Worm (Caenorhabditis elegans) whole organism, L1 larva: ENCODE measurements around the gene grl-5.

ENCODE experiments used
- F16B12.6 ChIP-seq: fragments of 150-350 bp; optimal IDR thresholded peaks from 2 replicates; lab custom pipeline; 2014; ENCODE audit warnings: missing biosample characterization, missing genetic modification characterization
- Y116A8C.19 ChIP-seq: sonication (generic microtip); optimal IDR thresholded peaks from 2 replicates; lab custom pipeline; 2016; ENCODE audit warnings: missing compliant biosample characterization, missing genetic modification characterization, borderline replicate concordance
- blmp-1 ChIP-seq: fragments of 150-350 bp; optimal IDR thresholded peaks from 2 replicates; lab custom pipeline; 2014; ENCODE audit warnings: missing biosample characterization, missing genetic modification characterization
- ceh-8 ChIP-seq: fragments of 200-800 bp; sonication (Bioruptor generic); optimal IDR thresholded peaks from 2 replicates; lab custom pipeline; 2018; ENCODE audit warnings: mild to moderate bottlenecking, missing genetic modification characterization, moderate library complexity, missing compliant biosample characterization
- ceh-88 ChIP-seq: fragments of 200-800 bp; sonication (Bioruptor generic); IDR thresholded peaks from 2 replicates; pipeline ENCODE4 v1.3.6; 2022; ENCODE audit warnings: missing genetic modification characterization, missing compliant biosample characterization
- ces-1 ChIP-seq: fragments of 150-350 bp; optimal IDR thresholded peaks from 2 replicates; lab custom pipeline; 2014; ENCODE audit warnings: missing biosample characterization, missing genetic modification reagents, missing genetic modification characterization
- dsc-1 ChIP-seq: sonication (generic microtip); optimal IDR thresholded peaks from 2 replicates; lab custom pipeline; 2016; ENCODE audit warnings: mild to moderate bottlenecking, missing genetic modification characterization, missing compliant biosample characterization
- efl-1 ChIP-seq, 4 experiments: fragments of 150-350 bp; optimal IDR thresholded peaks in 3 of 4; peaks in 1 of 4; 1 replicate in 1 of 4; 2 replicates in 3 of 4; lab custom pipeline; 2014; ENCODE audit warnings: missing biosample characterization in 2 of 4, missing genetic modification characterization in 2 of 4, missing genetic modification reagents in 2 of 4
- egl-13 ChIP-seq: sonication (generic microtip); optimal IDR thresholded peaks from 2 replicates; lab custom pipeline; 2016; ENCODE audit warnings: missing genotype, missing genetic modification reagents, missing genetic modification characterization, missing compliant biosample characterization
- fkh-10 ChIP-seq: sonication (generic microtip); optimal IDR thresholded peaks from 2 replicates; lab custom pipeline; 2017; ENCODE audit warnings: missing biosample characterization, missing genetic modification reagents, missing genetic modification characterization
- lin-14 ChIP-seq: fragments of 200-800 bp; sonication (Bioruptor generic); optimal IDR thresholded peaks from 2 replicates; lab custom pipeline; 2018; ENCODE audit warnings: mild to moderate bottlenecking, missing genetic modification characterization, moderate library complexity, missing compliant biosample characterization
- lin-35 ChIP-seq, 2 experiments: fragments of 150-350 bp; optimal IDR thresholded peaks; 2 replicates each; lab custom pipeline; 2014; ENCODE audit warnings: missing biosample characterization in 2 of 2, missing genetic modification characterization in 2 of 2, missing genetic modification reagents in 2 of 2
- lsy-2 ChIP-seq, 2 experiments: fragments of 150-350 bp; optimal IDR thresholded peaks; 2 replicates each; lab custom pipeline; 2014; ENCODE audit warnings: missing biosample characterization in 2 of 2, missing genetic modification characterization in 2 of 2
- mep-1 ChIP-seq: fragments of 150-350 bp; optimal IDR thresholded peaks from 2 replicates; lab custom pipeline; 2014; ENCODE audit warnings: missing biosample characterization, missing genetic modification characterization
- nhr-20 ChIP-seq: sonication (generic microtip); optimal IDR thresholded peaks from 2 replicates; lab custom pipeline; 2016; ENCODE audit warnings: mild to moderate bottlenecking, missing genetic modification characterization, missing compliant biosample characterization
- nhr-47 ChIP-seq: sonication (generic microtip); optimal IDR thresholded peaks from 2 replicates; lab custom pipeline; 2016; ENCODE audit warnings: mild to moderate bottlenecking, missing genetic modification characterization, moderate library complexity, missing compliant biosample characterization
- nhr-71 ChIP-seq: sonication (generic microtip); optimal IDR thresholded peaks from 2 replicates; lab custom pipeline; 2016; ENCODE audit warnings: mild to moderate bottlenecking, missing genetic modification characterization, moderate library complexity, missing compliant biosample characterization
- nhr-77 ChIP-seq: fragments of 150-350 bp; optimal IDR thresholded peaks from 2 replicates; lab custom pipeline; 2014; ENCODE audit warnings: missing biosample characterization, missing genetic modification characterization
- nhr-90 ChIP-seq: sonication (generic microtip); optimal IDR thresholded peaks from 2 replicates; lab custom pipeline; 2016; ENCODE audit warnings: mild to moderate bottlenecking, missing genetic modification characterization, missing compliant biosample characterization; ENCODE audit not compliant: poor library complexity
- pag-3 ChIP-seq: sonication (generic microtip); optimal IDR thresholded peaks from 2 replicates; lab custom pipeline; 2017; ENCODE audit warnings: missing genetic modification characterization, mild to moderate bottlenecking, missing compliant biosample characterization, antibody characterized with exemption, borderline replicate concordance; ENCODE audit not compliant: insufficient read depth
- pqm-1 ChIP-seq: sonication (generic microtip); optimal IDR thresholded peaks from 3 replicates; lab custom pipeline; 2017; ENCODE audit warnings: missing biosample characterization, missing genetic modification characterization
- rnt-1 ChIP-seq: sonication (generic microtip); optimal IDR thresholded peaks from 2 replicates; lab custom pipeline; 2016; ENCODE audit warnings: mild to moderate bottlenecking, missing genetic modification characterization, moderate library complexity, missing compliant biosample characterization
- sox-4 ChIP-seq: sonication (generic microtip); optimal IDR thresholded peaks from 2 replicates; lab custom pipeline; 2016; ENCODE audit warnings: missing genetic modification characterization, missing compliant biosample characterization
- unc-130 ChIP-seq: fragments of 150-350 bp; optimal IDR thresholded peaks from 2 replicates; lab custom pipeline; 2017; ENCODE audit warnings: missing biosample characterization, missing genetic modification characterization, inconsistent platforms
- unc-30 ChIP-seq: sonication (generic microtip); optimal IDR thresholded peaks from 2 replicates; lab custom pipeline; 2017; ENCODE audit warnings: missing biosample characterization, missing genetic modification characterization
- vab-15 ChIP-seq: sonication (generic microtip); optimal IDR thresholded peaks from 2 replicates; lab custom pipeline; 2017; ENCODE audit warnings: missing genotype, mild to moderate bottlenecking, missing genetic modification characterization, missing compliant biosample characterization
- xbp-1 ChIP-seq: sonication (generic microtip); optimal IDR thresholded peaks from 2 replicates; lab custom pipeline; 2016; ENCODE audit warnings: missing genetic modification characterization, missing compliant biosample characterization
- zag-1 ChIP-seq: fragments of 150-350 bp; optimal IDR thresholded peaks from 2 replicates; lab custom pipeline; 2014; ENCODE audit warnings: missing biosample characterization, missing genetic modification characterization

The grl-5 gene

DNA sequence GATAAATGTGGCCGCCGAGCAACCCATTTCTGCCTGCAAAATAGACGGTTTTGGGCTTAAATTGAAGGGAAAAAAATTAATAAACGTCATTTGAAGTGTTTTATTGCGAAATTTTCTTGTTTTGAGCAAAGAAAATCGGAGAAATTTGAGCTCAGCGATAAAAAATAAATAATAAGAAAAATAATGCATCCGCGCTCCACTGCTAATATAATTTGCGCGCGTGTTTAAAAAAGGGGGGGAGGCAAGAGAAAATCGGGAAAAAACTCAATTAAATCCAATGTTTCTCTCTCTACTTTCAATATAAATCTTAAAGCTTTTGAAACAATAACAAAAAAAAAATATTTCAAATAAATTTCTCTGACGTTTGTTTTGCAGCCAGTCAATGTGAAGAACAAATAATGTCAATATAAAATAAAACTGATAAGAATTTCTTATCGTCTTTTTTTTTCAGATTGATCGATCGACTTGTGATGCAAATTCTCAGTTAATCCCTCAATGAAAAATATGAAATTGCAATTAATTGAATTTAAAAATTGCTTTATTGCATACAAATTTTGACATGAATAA is 36.1 kb upstream of the grl-5 start, which contains the start of gene rft-2 (continued):
- TF ChIP-seq fkh-10 (GFP tag; lab: Kevin White, UChicago) (peak; percentile 25), vab-15 (tag; lab: Kevin White, UChicago) (peak; percentile 29)

DNA sequence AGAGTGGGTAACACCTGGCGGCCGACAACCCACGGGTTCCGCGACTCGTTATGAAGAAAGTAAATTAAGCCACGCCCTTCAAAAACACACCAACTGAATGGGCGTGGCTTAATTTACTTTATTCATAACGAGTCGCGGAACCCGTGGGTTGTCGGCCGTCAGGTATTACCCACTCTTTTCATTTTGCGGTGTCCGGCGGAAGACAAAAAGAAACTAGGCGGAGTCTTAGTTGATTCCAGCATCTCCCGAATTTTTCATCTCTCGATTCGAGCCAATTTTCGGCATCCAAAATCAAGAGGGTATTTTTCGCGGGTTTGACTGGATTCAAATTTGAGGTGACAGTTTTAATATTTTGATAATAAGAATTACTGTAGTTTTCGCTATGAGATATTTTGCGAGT is 33.2 kb upstream of the grl-5 start:
- TF ChIP-seq F16B12.6 (tag; lab: Kevin White, UChicago) (no peak), xbp-1 (tag; lab: Kevin White, UChicago) (no peak), sox-4 (tag; lab: Kevin White, UChicago) (no peak), nhr-47 (no peak), ces-1 (GFP tag; lab: Kevin White, UChicago) (no peak), zag-1 (no peak), lin-35 (GFP tag; optimal IDR thresholded peaks at IDR 0.05; lab: Kevin White, UChicago) (no peak), nhr-90 (no peak), Y116A8C.19 (tag; lab: Kevin White, UChicago) (no peak), rnt-1 (tag; lab: Kevin White, UChicago) (no peak), ceh-88 (no peak), unc-30 (no peak), pqm-1 (tag; lab: Kevin White, UChicago) (no peak), pag-3 (no peak)
- TF ChIP-seq, all 84 proteins: peak for 0

DNA sequence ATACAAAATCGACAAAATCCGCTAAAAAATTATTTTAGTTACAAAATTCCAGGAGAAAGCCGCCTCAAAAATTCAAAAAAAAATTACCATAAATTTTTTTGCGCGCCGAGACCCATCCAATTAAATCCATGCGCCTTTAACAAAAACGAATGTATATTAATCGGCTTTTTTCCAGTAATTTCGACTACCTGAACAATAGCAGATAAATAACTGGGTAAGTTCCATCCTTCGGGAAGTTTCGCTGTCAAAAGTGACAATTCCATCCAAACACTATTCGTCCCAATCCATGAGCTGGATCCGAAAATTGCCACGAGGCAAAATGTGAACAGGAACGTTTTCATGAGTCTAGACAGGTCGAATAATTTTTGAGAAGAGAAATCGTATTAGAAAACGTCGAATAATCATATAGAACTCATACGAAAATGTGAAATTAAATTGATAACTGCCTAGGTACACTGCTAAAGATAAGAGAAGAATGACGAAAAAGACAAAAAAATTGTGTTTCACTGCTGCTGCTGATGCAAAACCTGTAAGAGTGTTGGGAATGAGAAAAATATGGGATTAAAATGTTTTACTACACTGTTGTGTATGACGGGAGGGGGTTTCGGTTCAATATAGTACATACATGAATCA is 28.4 kb upstream of the grl-5 start, which contains the start of gene rft-1:
TSS of gene rft-1 (minus strand) at position 475 of the 633 bp plus-strand sequence.
- TF ChIP-seq efl-1 (optimal IDR thresholded peaks at IDR 0.05; lab: Kevin White, UChicago): no peak
- peak in 1 of 2 experiments; percentile 88 for TF ChIP-seq efl-1 (GFP tag; optimal IDR thresholded peaks at IDR 0.05 in 1 of 2; lab: Kevin White, UChicago)
- no peak for TF ChIP-seq dsc-1
- peak in 1 of 2 experiments; percentile 21 for TF ChIP-seq lin-35 (GFP tag; optimal IDR thresholded peaks at IDR 0.05; lab: Kevin White, UChicago)
- TF ChIP-seq nhr-20: peak; percentile 23

- TF ChIP-seq F16B12.6 (tag; lab: Kevin White, UChicago) (no peak), mep-1 (tag; lab: Kevin White, UChicago) (no peak), blmp-1 (tag; lab: Kevin White, UChicago) (peak; percentile 59), unc-130 (tag; lab: Kevin White, UChicago) (no peak), fkh-10 (GFP tag; lab: Kevin White, UChicago) (no peak), sox-4 (tag; lab: Kevin White, UChicago) (no peak)
These were observed 22.8 kb upstream of the grl-5 start for ce11 chrV:4437215-4437614.

- no peak for TF ChIP-seq ces-1 (GFP tag; lab: Kevin White, UChicago)
- TF ChIP-seq ceh-8 (GFP tag; lab: Kevin White, UChicago): peak; percentile 52
These were observed 21.0 kb upstream of the grl-5 start, which contains the start of gene Y47D7A.13 for ce11 chrV:4435411-4435981. Gene Y47D7A.13, minus strand, starts transcription at chrV:4435927.

DNA sequence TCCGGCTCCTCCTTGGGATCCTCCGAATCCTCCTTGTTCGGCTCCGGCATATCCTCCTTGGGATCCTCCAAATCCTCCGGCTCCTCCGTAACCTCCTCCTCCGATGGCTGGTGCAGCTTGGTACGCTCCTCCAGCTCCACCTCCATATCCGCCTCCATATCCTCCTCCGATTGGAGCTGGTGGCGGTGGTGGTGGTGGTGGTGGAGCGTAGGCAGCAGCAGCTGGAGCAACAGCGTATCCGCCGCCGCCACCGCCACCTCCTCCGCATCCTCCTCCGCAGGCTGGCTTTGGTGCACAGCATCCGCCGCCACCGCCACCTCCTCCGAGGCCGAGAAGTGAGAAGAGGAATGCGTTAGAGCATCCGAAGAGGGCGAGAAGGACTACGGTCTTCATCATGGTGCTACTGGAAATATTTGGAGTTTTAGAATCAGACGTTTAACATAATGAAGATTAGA is 18.3 kb upstream of the grl-5 start, which contains the start of gene Y47D7A.15:
TSS of gene Y47D7A.15 (minus strand) at position 405 of the 455 bp plus-strand sequence.
- TF ChIP-seq lsy-2 (tag; optimal IDR thresholded peaks at IDR 0.05; lab: Kevin White, UChicago): no peak
- TF ChIP-seq egl-13: no peak
- no peak for TF ChIP-seq ces-1 (GFP tag; lab: Kevin White, UChicago)
- TF ChIP-seq pqm-1 (tag; lab: Kevin White, UChicago): no peak
- peak; percentile 62 for TF ChIP-seq ceh-8 (GFP tag; lab: Kevin White, UChicago)
- no peak for TF ChIP-seq F16B12.6 (tag; lab: Kevin White, UChicago)
- TF ChIP-seq nhr-71 (tag; lab: Kevin White, UChicago): no peak
- TF ChIP-seq nhr-77 (tag; lab: Kevin White, UChicago): no peak
- TF ChIP-seq lin-14 (GFP tag; lab: Kevin White, UChicago): no peak
